Worm (Caenorhabditis elegans) whole organism, early embryonic: ENCODE measurements around the gene C32D5.8.

Experiments used
- B0310.2 ChIP-seq: sonication (generic microtip); optimal IDR thresholded peaks from 2 replicates; lab custom pipeline; 2016; ENCODE audit warnings: mild to moderate bottlenecking, missing genetic modification characterization, missing compliant biosample characterization
- F13C5.2 ChIP-seq: sonication (generic microtip); optimal IDR thresholded peaks from 2 replicates; lab custom pipeline; 2017; ENCODE audit warnings: mild to moderate bottlenecking, missing genetic modification characterization, inconsistent platforms, missing compliant biosample characterization
- aly-1 ChIP-seq: sonication (generic microtip); optimal IDR thresholded peaks from 2 replicates; lab custom pipeline; 2016; ENCODE audit warnings: missing genetic modification characterization, missing compliant biosample characterization
- ama-1 ChIP-seq: fragments of 150-350 bp; optimal IDR thresholded peaks from 2 replicates; lab custom pipeline; 2014
- ceh-13 ChIP-seq: fragments of 200-800 bp; sonication (Bioruptor generic); optimal IDR thresholded peaks from 2 replicates; lab custom pipeline; 2018; ENCODE audit warnings: mild to moderate bottlenecking, missing genetic modification characterization, missing compliant biosample characterization
- ceh-36 ChIP-seq: sonication (generic microtip); optimal IDR thresholded peaks from 2 replicates; lab custom pipeline; 2016; ENCODE audit warnings: missing genetic modification characterization, inconsistent platforms, missing compliant biosample characterization
- ets-7 ChIP-seq: sonication (generic microtip); optimal IDR thresholded peaks from 2 replicates; lab custom pipeline; 2016; ENCODE audit warnings: missing genotype, missing genetic modification characterization, missing compliant biosample characterization
- flt-1 ChIP-seq: fragments of 200-800 bp; sonication (Bioruptor generic); IDR thresholded peaks from 2 replicates; pipeline ENCODE4 v1.3.6; 2022; ENCODE audit warnings: missing genetic modification characterization, missing compliant biosample characterization
- hmbx-1 ChIP-seq: sonication (generic microtip); optimal IDR thresholded peaks from 2 replicates; lab custom pipeline; 2016; ENCODE audit warnings: mild to moderate bottlenecking, missing genetic modification characterization, missing compliant biosample characterization
- hmg-4 ChIP-seq: fragments of 200-800 bp; sonication (Bioruptor generic); optimal IDR thresholded peaks from 2 replicates; lab custom pipeline; 2018; ENCODE audit warnings: mild to moderate bottlenecking, missing genetic modification characterization, missing compliant biosample characterization
- hnd-1 ChIP-seq: sonication (generic microtip); optimal IDR thresholded peaks from 2 replicates; lab custom pipeline; 2016; ENCODE audit warnings: missing genetic modification characterization, missing compliant biosample characterization
- pes-1 ChIP-seq: fragments of 200-800 bp; sonication (Bioruptor generic); IDR thresholded peaks from 2 replicates; pipeline ENCODE4 v1.3.6; 2022; ENCODE audit warnings: missing genetic modification reagents, missing genetic modification characterization, missing compliant biosample characterization
- scrt-1 ChIP-seq: fragments of 200-800 bp; sonication (Bioruptor generic); IDR thresholded peaks from 2 replicates; pipeline ENCODE4 v1.3.6; 2022; ENCODE audit warnings: missing genetic modification characterization, missing compliant biosample characterization
- sea-1 ChIP-seq: fragments of 200-800 bp; sonication (Bioruptor generic); conservative IDR thresholded peaks from 2 replicates; pipeline ENCODE4 v1.3.6; 2022; ENCODE audit warnings: missing genetic modification characterization, missing compliant biosample characterization
- tbx-11 ChIP-seq: fragments of 200-800 bp; sonication (Bioruptor generic); IDR thresholded peaks from 2 replicates; pipeline ENCODE4 v1.3.6; 2022; ENCODE audit warnings: missing genetic modification characterization, missing compliant biosample characterization
- tbx-37 ChIP-seq: fragments of 200-800 bp; sonication (Bioruptor generic); conservative IDR thresholded peaks from 2 replicates; pipeline ENCODE4 v1.3.6; 2022; ENCODE audit warnings: missing genetic modification reagents, missing genetic modification characterization, missing compliant biosample characterization
- tra-4 ChIP-seq: sonication (generic microtip); optimal IDR thresholded peaks from 2 replicates; lab custom pipeline; 2017; ENCODE audit warnings: missing genetic modification characterization, missing compliant biosample characterization

The C32D5.8 gene

DNA sequence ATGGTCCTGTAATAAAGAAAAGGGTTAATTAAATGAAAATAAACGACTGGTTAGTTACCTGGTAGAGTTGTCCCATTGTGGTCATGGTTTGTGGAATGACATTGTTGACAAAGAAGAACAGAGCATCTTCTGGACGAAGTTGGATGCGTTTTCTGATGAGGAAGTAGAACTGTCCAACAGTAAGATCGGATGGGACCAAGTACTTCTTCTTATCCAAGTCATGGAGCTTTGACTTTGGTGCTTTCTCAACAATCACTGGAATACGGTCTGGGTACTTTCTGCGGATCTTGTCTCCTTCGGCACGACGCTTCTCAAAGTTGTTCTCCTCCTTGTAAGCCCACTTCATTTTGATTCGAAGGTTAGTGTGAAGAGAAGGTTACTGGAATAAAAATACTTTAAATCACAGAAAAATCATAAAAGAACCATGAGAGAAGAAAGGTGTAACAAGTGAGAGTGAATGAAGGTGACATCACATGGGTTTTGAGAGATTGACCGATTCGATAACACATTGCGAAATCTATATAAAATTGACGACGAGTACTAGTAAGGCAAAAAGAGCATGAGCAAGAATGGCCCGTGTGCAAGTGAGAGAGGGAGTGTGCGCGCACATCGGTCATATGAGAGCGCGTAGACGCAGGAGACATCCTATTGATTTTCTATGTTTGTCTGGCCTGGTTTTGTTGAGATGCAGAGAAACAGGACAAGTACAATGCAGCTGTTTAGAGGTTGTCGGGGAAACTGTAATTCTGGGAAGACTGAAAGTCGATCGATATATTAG is 1.8 kb upstream of the C32D5.8 start, which contains the start of gene lgg-1:
TSS of gene lgg-1 (minus strand) at position 379 of the 778 bp plus-strand sequence.
- TF ChIP-seq flt-1 (GFP tag; lab: Robert Waterston, UW) (no peak), tra-4 (tag; lab: Kevin White, UChicago) (no peak), pes-1 (no peak; the same call in 1 of the 2 replicates), ceh-36 (tag; lab: Kevin White, UChicago) (no peak), ets-7 (no peak), B0310.2 (tag; lab: Kevin White, UChicago) (no peak), aly-1 (tag; lab: Kevin White, UChicago) (no peak), ama-1 (lab: Kevin White, UChicago) (peak; percentile 23), scrt-1 (GFP tag; lab: Robert Waterston, UW) (no peak), ceh-13 (GFP tag; lab: Kevin White, UChicago) (no peak), tbx-11 (no peak), hnd-1 (no peak), F13C5.2 (tag; lab: Kevin White, UChicago) (peak; percentile 20), hmbx-1 (tag; lab: Kevin White, UChicago) (no peak), tbx-37 (no peak), sea-1 (GFP tag; lab: Robert Waterston, UW) (0 out of 2 replicates have a peak, but pooled peaks have one; percentile 48)

DNA sequence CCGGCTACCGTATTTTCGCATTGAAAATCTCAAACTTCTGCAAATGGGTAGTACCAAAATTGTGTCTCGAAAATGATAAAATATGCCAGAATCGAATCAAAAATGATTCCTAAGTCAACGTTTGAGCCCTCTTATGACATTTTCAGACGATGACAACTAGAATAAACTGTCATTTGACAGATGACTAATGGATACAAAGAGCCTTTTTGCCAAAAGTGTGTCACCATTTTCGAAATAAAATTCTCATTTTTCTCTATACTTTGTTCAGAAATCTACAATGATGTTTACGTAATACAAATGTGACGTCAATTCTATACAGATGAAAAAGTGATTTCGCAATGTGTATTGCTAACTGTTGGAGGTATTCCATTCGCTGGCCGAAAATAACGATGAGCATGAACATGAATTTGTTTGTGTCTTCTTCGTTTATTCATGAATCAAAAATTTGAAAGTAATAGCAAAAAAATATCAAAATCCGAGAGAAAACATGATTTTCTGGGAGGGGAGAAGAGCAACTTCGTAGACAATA is 851 bp upstream of the C32D5.8 start:
- TF ChIP-seq ceh-36 (tag; lab: Kevin White, UChicago) (peak; percentile 19), hmbx-1 (tag; lab: Kevin White, UChicago) (peak; percentile 18), ama-1 (lab: Kevin White, UChicago) (no peak), sea-1 (GFP tag; lab: Robert Waterston, UW) (no peak)

DNA sequence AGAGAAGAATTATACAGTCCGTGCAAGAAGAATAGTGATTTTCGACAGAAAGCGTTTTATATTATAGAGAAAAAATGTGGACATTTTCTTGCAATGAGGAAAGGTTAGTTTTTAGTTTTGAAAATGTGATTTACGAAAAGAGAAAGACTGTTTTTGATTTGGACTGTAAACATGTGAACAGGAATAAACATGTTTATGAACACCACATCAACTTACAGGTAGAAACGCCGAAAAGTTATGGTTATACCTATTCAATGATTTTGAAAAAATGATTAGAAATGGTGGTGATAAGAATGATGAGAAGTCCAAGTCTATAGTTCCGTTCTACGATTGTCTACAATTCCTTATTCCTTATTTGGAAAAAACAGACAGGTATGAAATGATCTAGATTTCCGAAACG is 1.3 kb downstream of the C32D5.8 start:
- TF ChIP-seq ama-1 (lab: Kevin White, UChicago) (no peak), hmg-4 (GFP tag; lab: Kevin White, UChicago) (no peak), sea-1 (GFP tag; lab: Robert Waterston, UW) (no peak)

DNA sequence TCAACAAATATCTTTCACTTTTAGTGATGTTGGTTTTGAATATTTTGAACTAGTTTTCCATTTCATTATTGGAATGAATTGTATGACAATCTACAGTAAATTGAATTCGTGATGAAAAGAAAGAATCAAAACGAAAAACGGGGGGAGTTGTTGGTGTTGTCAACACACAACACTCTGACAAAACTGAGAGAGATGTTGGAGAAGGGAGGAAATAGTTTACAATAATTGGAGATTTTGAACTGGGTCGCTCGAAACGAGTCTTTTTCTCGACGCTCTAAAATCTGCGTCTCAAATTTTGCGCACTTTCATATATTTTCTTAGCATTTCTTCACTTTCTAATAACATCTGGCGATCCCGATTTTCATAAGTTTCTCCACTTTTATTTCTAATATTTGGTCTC is 1.9 kb downstream of the C32D5.8 start, which contains the start of gene txt-18:
TSS of gene txt-18 (plus strand) at position 180 of the 400 bp plus-strand sequence.
- TF ChIP-seq hmg-4 (GFP tag; lab: Kevin White, UChicago) (no peak), tbx-11 (no peak), hmbx-1 (tag; lab: Kevin White, UChicago) (no peak), B0310.2 (tag; lab: Kevin White, UChicago) (no peak), ets-7 (no peak), F13C5.2 (tag; lab: Kevin White, UChicago) (no peak), scrt-1 (GFP tag; lab: Robert Waterston, UW) (no peak), ceh-36 (tag; lab: Kevin White, UChicago) (no peak)

DNA sequence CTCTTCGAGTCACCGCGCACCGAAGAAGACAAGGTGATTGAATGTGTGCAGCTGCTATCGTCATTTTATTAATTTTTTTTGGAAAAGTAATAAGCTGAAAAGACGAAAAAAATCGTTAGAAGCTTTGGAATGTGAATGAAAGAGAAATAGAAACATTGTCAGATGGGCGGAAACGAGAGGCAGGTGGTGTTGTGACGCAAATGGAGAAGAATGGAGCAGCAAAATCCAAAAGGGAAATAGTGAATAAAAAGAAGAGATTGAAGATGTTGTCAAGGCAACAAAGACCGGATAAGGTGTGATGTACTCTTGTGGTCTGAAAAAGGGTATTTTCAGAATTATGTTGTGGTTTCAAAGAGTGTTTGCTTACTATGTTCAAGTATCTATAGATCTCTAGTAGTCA is 3.3 kb downstream of the C32D5.8 start:
- TF ChIP-seq hmbx-1 (tag; lab: Kevin White, UChicago) (no peak), F13C5.2 (tag; lab: Kevin White, UChicago) (no peak), ets-7 (no peak)

- TF ChIP-seq tra-4 (tag; lab: Kevin White, UChicago) (no peak), flt-1 (GFP tag; lab: Robert Waterston, UW) (no peak), F13C5.2 (tag; lab: Kevin White, UChicago) (no peak), tbx-37 (no peak), sea-1 (GFP tag; lab: Robert Waterston, UW) (no peak), scrt-1 (GFP tag; lab: Robert Waterston, UW) (no peak), pes-1 (no peak), ceh-36 (tag; lab: Kevin White, UChicago) (no peak), ama-1 (lab: Kevin White, UChicago) (no peak), aly-1 (tag; lab: Kevin White, UChicago) (no peak), hnd-1 (no peak)
Observed at ce11 chrII:6341076-6341475, 4.7 kb downstream of the C32D5.8 start.

DNA sequence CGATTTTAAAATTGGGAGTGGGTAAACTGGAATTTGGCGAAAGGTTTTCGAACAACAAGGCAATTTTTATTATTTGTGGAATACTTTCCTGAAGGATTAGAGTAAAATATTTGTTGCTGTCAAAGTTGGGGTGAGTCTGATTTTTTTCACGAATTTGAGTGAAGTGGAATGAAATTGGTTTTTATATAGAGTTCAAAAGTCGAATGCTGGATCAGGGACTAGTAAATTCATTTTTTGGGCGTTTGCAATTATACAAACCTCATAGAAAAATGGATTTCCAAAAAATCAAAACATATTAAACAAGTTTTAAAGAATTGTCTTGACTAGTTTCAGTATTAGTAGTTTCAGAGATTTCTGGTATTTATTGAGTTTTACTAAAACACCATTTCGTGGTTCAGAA is 5.8 kb downstream of the C32D5.8 start, which contains the start of gene C32D5.7:
TSS of gene C32D5.7 (minus strand) at position 101 of the 400 bp plus-strand sequence.
- TF ChIP-seq hmbx-1 (tag; lab: Kevin White, UChicago) (no peak), pes-1 (no peak), flt-1 (GFP tag; lab: Robert Waterston, UW) (no peak)

- TF ChIP-seq tra-4 (tag; lab: Kevin White, UChicago) (no peak), flt-1 (GFP tag; lab: Robert Waterston, UW) (no peak), ceh-13 (GFP tag; lab: Kevin White, UChicago) (no peak), aly-1 (tag; lab: Kevin White, UChicago) (no peak), tbx-37 (no peak), scrt-1 (GFP tag; lab: Robert Waterston, UW) (no peak), ama-1 (lab: Kevin White, UChicago) (no peak), tbx-11 (no peak), sea-1 (GFP tag; lab: Robert Waterston, UW) (no peak), hmbx-1 (tag; lab: Kevin White, UChicago) (no peak), hmg-4 (GFP tag; lab: Kevin White, UChicago) (no peak), B0310.2 (tag; lab: Kevin White, UChicago) (no peak), F13C5.2 (tag; lab: Kevin White, UChicago) (no peak), pes-1 (no peak), ets-7 (no peak), hnd-1 (no peak), ceh-36 (tag; lab: Kevin White, UChicago) (no peak)
Observed at ce11 chrII:6339511-6339910, 6.3 kb downstream of the C32D5.8 start.
